Fruit fly (Drosophila melanogaster) whole organism: ENCODE results near the gene tut.

ENCODE experiments used
- CG8478 ChIP-seq: fragments of >200 bp; optimal IDR thresholded peaks from 2 replicates; lab custom pipeline; 2018; ENCODE audit warnings: inconsistent platforms
- Dll ChIP-seq: fragments of >200 bp; optimal IDR thresholded peaks from 2 replicates; lab custom pipeline; 2017
- EcR ChIP-seq, 2 experiments: fragments of >200 bp; optimal IDR thresholded peaks; 2 replicates each; lab custom pipeline; 2017; ENCODE audit warnings: missing biosample characterization in 2 of 2, missing genetic modification characterization in 2 of 2, missing genetic modification reagents in 2 of 2
- pan ChIP-seq: fragments of >200 bp; optimal IDR thresholded peaks from 2 replicates; lab custom pipeline; 2017
- psq ChIP-seq: fragments of >200 bp; optimal IDR thresholded peaks from 2 replicates; lab custom pipeline; 2017

tut gene

dm6 chr3L:8159724-8160422 lies 50.7 kb downstream of the tut start, which contains the start of gene CG43886:
Gene CG43886 (minus strand): TSS chr3L:8159774.
- no peak for TF ChIP-seq EcR (GFP tag; optimal IDR thresholded peaks at IDR 0.05; lab: Kevin White, UChicago)
- TF ChIP-seq Dll (lab: Kevin White, UChicago) = no peak
- TF ChIP-seq psq (lab: Kevin White, UChicago) = no peak
- no peak for TF ChIP-seq CG8478 (lab: Kevin White, UChicago)
- TF ChIP-seq pan = no peak
